Worm (Caenorhabditis elegans) whole organism, L2 larva: ENCODE measurements around the gene cls-2.
A peak's percentile ranks its signal among the peaks of the same experiment; 100 is the strongest.

Source experiments
- C34F6.9 ChIP-seq: fragments of 150-350 bp; optimal IDR thresholded peaks from 2 replicates; lab custom pipeline; 2014; ENCODE audit warnings: missing biosample characterization, missing genetic modification characterization
- F13H6.1 ChIP-seq: sonication (generic microtip); optimal IDR thresholded peaks from 2 replicates; lab custom pipeline; 2016; ENCODE audit warnings: missing genetic modification characterization, missing compliant biosample characterization
- R02D3.7 ChIP-seq: fragments of 150-350 bp; optimal IDR thresholded peaks from 2 replicates; lab custom pipeline; 2014; ENCODE audit warnings: missing biosample characterization, missing genetic modification characterization
- Y55F3AM.14 ChIP-seq: fragments of 200-800 bp; sonication (Bioruptor generic); optimal IDR thresholded peaks from 2 replicates; lab custom pipeline; 2018; ENCODE audit warnings: mild to moderate bottlenecking, missing genetic modification characterization, missing compliant biosample characterization
- ZK546.5 ChIP-seq: sonication (generic microtip); optimal IDR thresholded peaks from 2 replicates; lab custom pipeline; 2017; ENCODE audit warnings: missing biosample characterization, missing genetic modification characterization
- alr-1 ChIP-seq: fragments of 150-350 bp; optimal IDR thresholded peaks from 2 replicates; lab custom pipeline; 2014; ENCODE audit warnings: missing biosample characterization, missing genetic modification characterization
- aly-2 ChIP-seq: fragments of 150-350 bp; optimal IDR thresholded peaks from 2 replicates; lab custom pipeline; 2014; ENCODE audit warnings: missing biosample characterization, missing genetic modification characterization
- ama-1 ChIP-seq: fragments of 150-350 bp; optimal IDR thresholded peaks from 2 replicates; lab custom pipeline; 2018; ENCODE audit warnings: inconsistent platforms
- blmp-1 ChIP-seq: sonication (generic microtip); optimal IDR thresholded peaks from 2 replicates; lab custom pipeline; 2017; ENCODE audit warnings: missing genetic modification characterization, mild to moderate bottlenecking, missing compliant biosample characterization, antibody characterized with exemption, moderate library complexity; ENCODE audit not compliant: insufficient read depth
- ceh-16 ChIP-seq: fragments of 150-350 bp; optimal IDR thresholded peaks from 2 replicates; lab custom pipeline; 2014; ENCODE audit warnings: missing biosample characterization, missing genetic modification characterization
- ceh-82 ChIP-seq: fragments of 150-350 bp; optimal IDR thresholded peaks from 2 replicates; lab custom pipeline; 2014; ENCODE audit warnings: missing biosample characterization, missing genetic modification characterization
- crh-2 ChIP-seq: sonication (generic microtip); optimal IDR thresholded peaks from 2 replicates; lab custom pipeline; 2017; ENCODE audit warnings: missing biosample characterization, missing genetic modification characterization
- dmd-4 ChIP-seq: sonication (generic microtip); optimal IDR thresholded peaks from 2 replicates; lab custom pipeline; 2017; ENCODE audit warnings: missing biosample characterization, missing genetic modification characterization
- egl-27 ChIP-seq: sonication (generic microtip); optimal IDR thresholded peaks from 3 replicates; lab custom pipeline; 2017; ENCODE audit warnings: missing biosample characterization, missing genetic modification reagents, missing genetic modification characterization
- elt-1 ChIP-seq: fragments of 150-350 bp; optimal IDR thresholded peaks from 2 replicates; lab custom pipeline; 2014; ENCODE audit warnings: missing biosample characterization, missing genetic modification characterization
- elt-3 ChIP-seq: sonication (generic microtip); optimal IDR thresholded peaks from 2 replicates; lab custom pipeline; 2017; ENCODE audit warnings: missing biosample characterization, missing genetic modification characterization
- fos-1 ChIP-seq: fragments of 150-350 bp; optimal IDR thresholded peaks from 2 replicates; lab custom pipeline; 2014; ENCODE audit warnings: missing biosample characterization, missing genetic modification characterization
- gmeb-1 ChIP-seq: fragments of 150-350 bp; optimal IDR thresholded peaks from 2 replicates; lab custom pipeline; 2014; ENCODE audit warnings: missing biosample characterization, missing genetic modification characterization
- lin-11 ChIP-seq: fragments of 150-350 bp; sonication (generic microtip); optimal IDR thresholded peaks from 2 replicates; lab custom pipeline; 2014; ENCODE audit warnings: missing biosample characterization, missing genetic modification characterization, inconsistent platforms, mixed read lengths
- lin-13 ChIP-seq: fragments of 150-350 bp; optimal IDR thresholded peaks from 2 replicates; lab custom pipeline; 2014; ENCODE audit warnings: missing biosample characterization, missing genetic modification reagents, missing genetic modification characterization
- lin-39 ChIP-seq: fragments of 150-350 bp; optimal IDR thresholded peaks from 2 replicates; lab custom pipeline; 2014; ENCODE audit warnings: missing biosample characterization, missing genetic modification reagents, missing genetic modification characterization
- lsy-2 ChIP-seq, 2 experiments: fragments of 150-350 bp in 1 of 2; sonication (generic microtip) in 1 of 2; optimal IDR thresholded peaks; 2 replicates each; lab custom pipeline; 2014 to 2017; ENCODE audit warnings: missing biosample characterization in 2 of 2, missing genetic modification characterization in 2 of 2
- mab-5 ChIP-seq: fragments of 150-350 bp; optimal IDR thresholded peaks from 2 replicates; lab custom pipeline; 2014; ENCODE audit warnings: missing biosample characterization, missing genetic modification characterization
- mbf-1 ChIP-seq: sonication (generic microtip); optimal IDR thresholded peaks from 2 replicates; lab custom pipeline; 2017; ENCODE audit warnings: missing biosample characterization, missing genetic modification characterization
- mdl-1 ChIP-seq, 2 experiments: fragments of 150-350 bp in 1 of 2; sonication (generic microtip) in 1 of 2; optimal IDR thresholded peaks; 2 replicates each; lab custom pipeline; 2017; ENCODE audit warnings: missing biosample characterization in 2 of 2, missing genetic modification characterization in 2 of 2
- nhr-10 ChIP-seq: sonication (generic microtip); optimal IDR thresholded peaks from 2 replicates; lab custom pipeline; 2017; ENCODE audit warnings: missing biosample characterization, missing genetic modification characterization
- nhr-11 ChIP-seq: fragments of 150-350 bp; optimal IDR thresholded peaks from 2 replicates; lab custom pipeline; 2014; ENCODE audit warnings: missing biosample characterization, missing genetic modification characterization
- nhr-12 ChIP-seq: fragments of 150-350 bp; optimal IDR thresholded peaks from 2 replicates; lab custom pipeline; 2014; ENCODE audit warnings: missing biosample characterization, missing genetic modification characterization
- nhr-129 ChIP-seq: fragments of 150-350 bp; optimal IDR thresholded peaks from 2 replicates; lab custom pipeline; 2014; ENCODE audit warnings: missing biosample characterization, missing genetic modification characterization
- nhr-21 ChIP-seq: fragments of 150-350 bp; optimal IDR thresholded peaks from 2 replicates; lab custom pipeline; 2014; ENCODE audit warnings: missing biosample characterization, missing genetic modification characterization
- nhr-23 ChIP-seq: fragments of 150-350 bp; optimal IDR thresholded peaks from 2 replicates; lab custom pipeline; 2014; ENCODE audit warnings: missing biosample characterization, missing genetic modification reagents, missing genetic modification characterization
- nhr-237 ChIP-seq: fragments of 150-350 bp; optimal IDR thresholded peaks from 2 replicates; lab custom pipeline; 2014; ENCODE audit warnings: missing biosample characterization, missing genetic modification characterization
- nhr-25 ChIP-seq: fragments of 150-350 bp; sonication (generic microtip); optimal IDR thresholded peaks from 3 replicates; lab custom pipeline; 2014; ENCODE audit warnings: missing biosample characterization, missing genetic modification characterization
- nhr-6 ChIP-seq: fragments of 150-350 bp; optimal IDR thresholded peaks from 2 replicates; lab custom pipeline; 2014; ENCODE audit warnings: missing biosample characterization, missing genetic modification characterization
- nhr-77 ChIP-seq: fragments of 150-350 bp; optimal IDR thresholded peaks from 2 replicates; lab custom pipeline; 2014; ENCODE audit warnings: missing biosample characterization, missing genetic modification characterization
- peb-1 ChIP-seq: fragments of 150-350 bp; optimal IDR thresholded peaks from 2 replicates; lab custom pipeline; 2014; ENCODE audit warnings: missing biosample characterization, missing genetic modification characterization
- sem-4 ChIP-seq: fragments of 150-350 bp; optimal IDR thresholded peaks from 2 replicates; lab custom pipeline; 2014; ENCODE audit warnings: missing biosample characterization, missing genetic modification reagents, missing genetic modification characterization
- skn-1 ChIP-seq: sonication (generic microtip); optimal IDR thresholded peaks from 2 replicates; lab custom pipeline; 2017; ENCODE audit warnings: missing biosample characterization, missing genetic modification characterization
- sma-3 ChIP-seq: sonication (generic microtip); optimal IDR thresholded peaks from 2 replicates; lab custom pipeline; 2016; ENCODE audit warnings: missing genetic modification reagents, missing genetic modification characterization, missing compliant biosample characterization
- snpc-4 ChIP-seq: fragments of 150-350 bp; optimal IDR thresholded peaks from 2 replicates; lab custom pipeline; 2014; ENCODE audit warnings: missing biosample characterization, missing genetic modification characterization
- unc-55 ChIP-seq: fragments of 150-350 bp; sonication (generic microtip); optimal IDR thresholded peaks from 3 replicates; lab custom pipeline; 2014; ENCODE audit warnings: missing biosample characterization, missing genetic modification reagents, missing genetic modification characterization
- unc-62 ChIP-seq: fragments of 150-350 bp; optimal IDR thresholded peaks from 2 replicates; lab custom pipeline; 2014; ENCODE audit warnings: missing biosample characterization, missing genetic modification reagents, missing genetic modification characterization
- zag-1 ChIP-seq: fragments of 150-350 bp; optimal IDR thresholded peaks from 2 replicates; lab custom pipeline; 2014; ENCODE audit warnings: missing biosample characterization, missing genetic modification characterization
- ztf-1 ChIP-seq: fragments of 200-800 bp; sonication (Bioruptor generic); conservative IDR thresholded peaks from 2 replicates; pipeline ENCODE4 v1.3.6; 2022; ENCODE audit warnings: missing genetic modification characterization, missing compliant biosample characterization
- ztf-11 ChIP-seq: sonication (generic microtip); optimal IDR thresholded peaks from 2 replicates; lab custom pipeline; 2017; ENCODE audit warnings: missing biosample characterization, missing genetic modification characterization
- ztf-4 ChIP-seq: fragments of 150-350 bp; optimal IDR thresholded peaks from 2 replicates; lab custom pipeline; 2014; ENCODE audit warnings: missing biosample characterization, missing genetic modification characterization

cls-2 gene

DNA sequence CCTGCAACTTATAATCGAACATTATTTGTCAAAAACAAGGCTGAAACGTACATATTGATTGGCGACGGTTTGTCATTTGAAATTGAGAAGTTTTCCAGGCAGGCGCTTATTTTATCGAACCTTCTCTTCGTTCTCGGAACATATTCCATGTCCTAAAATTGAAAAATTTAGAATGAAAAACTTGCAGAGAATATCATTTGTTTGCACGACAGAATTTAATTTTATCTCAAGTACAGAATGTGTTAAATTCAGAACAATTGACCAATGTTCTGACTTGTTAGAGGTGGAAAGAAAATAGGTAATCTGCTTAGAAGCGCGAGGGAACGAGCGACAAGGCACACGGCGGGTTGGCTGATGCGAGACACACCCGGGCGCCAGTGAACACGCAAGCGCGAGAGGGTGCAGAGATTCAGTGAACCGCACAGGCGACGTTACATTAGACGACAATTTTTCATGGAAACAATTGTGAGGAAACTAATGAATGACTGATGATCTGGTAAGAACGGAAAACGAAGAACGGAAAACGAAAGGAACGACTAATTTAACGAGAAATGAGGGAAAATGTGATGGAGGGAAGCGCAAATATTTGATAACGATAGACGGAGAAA is 2.4 kb upstream of the cls-2 start (continued):
- no peak for TF ChIP-seq ZK546.5 (tag; lab: Kevin White, UChicago)
- no peak for TF ChIP-seq lin-39
- no peak for TF ChIP-seq egl-27 (tag; lab: Kevin White, UChicago)
- peak; percentile 74 for TF ChIP-seq nhr-129 (tag; lab: Kevin White, UChicago)
- TF ChIP-seq lin-13 (GFP tag; lab: Kevin White, UChicago) = no peak
- TF ChIP-seq aly-2 (tag; lab: Kevin White, UChicago) = no peak
- TF ChIP-seq F13H6.1 (tag; lab: Kevin White, UChicago) = peak; percentile 37
- peak; percentile 7 for TF ChIP-seq zag-1 (tag; lab: Kevin White, UChicago)
- TF ChIP-seq nhr-6 = no peak
- TF ChIP-seq mdl-1 (tag; optimal IDR thresholded peaks at IDR 0.05; lab: Kevin White, UChicago) = peak in 1 of 2 experiments; percentile 3
- no peak for TF ChIP-seq nhr-23 (tag; lab: Kevin White, UChicago)
- peak; percentile 38 for TF ChIP-seq fos-1
- no peak for TF ChIP-seq elt-1 (tag; lab: Kevin White, UChicago)
- TF ChIP-seq ceh-16 = no peak
- TF ChIP-seq mab-5 (tag; lab: Kevin White, UChicago) = no peak
- no peak for TF ChIP-seq nhr-21 (tag; lab: Kevin White, UChicago)

DNA sequence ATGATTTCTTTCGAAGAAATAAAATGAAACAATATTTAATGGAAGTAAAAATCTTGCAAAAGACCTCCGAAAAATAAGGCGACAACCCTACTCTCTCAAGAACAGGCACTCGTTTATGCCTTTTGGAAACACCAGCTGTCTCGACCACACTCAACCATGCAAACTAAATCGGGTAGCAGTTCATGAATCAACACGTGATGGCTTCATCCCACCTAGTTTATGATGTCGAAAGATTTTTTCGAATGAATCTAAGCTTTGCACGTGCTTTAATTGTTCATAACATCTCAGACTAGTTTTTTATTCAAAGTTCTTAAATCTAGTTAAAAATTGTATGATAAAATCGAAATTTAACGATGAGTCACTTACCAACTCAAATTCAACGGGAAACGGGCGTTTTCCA is 1.6 kb upstream of the cls-2 start:
- TF ChIP-seq ceh-82 (tag; lab: Kevin White, UChicago) = no peak
- TF ChIP-seq F13H6.1 (tag; lab: Kevin White, UChicago) = no peak
- TF ChIP-seq nhr-25 (tag; lab: Kevin White, UChicago) = peak; percentile 7
- peak; percentile 77 for TF ChIP-seq ama-1 (lab: Kevin White, UChicago)

DNA sequence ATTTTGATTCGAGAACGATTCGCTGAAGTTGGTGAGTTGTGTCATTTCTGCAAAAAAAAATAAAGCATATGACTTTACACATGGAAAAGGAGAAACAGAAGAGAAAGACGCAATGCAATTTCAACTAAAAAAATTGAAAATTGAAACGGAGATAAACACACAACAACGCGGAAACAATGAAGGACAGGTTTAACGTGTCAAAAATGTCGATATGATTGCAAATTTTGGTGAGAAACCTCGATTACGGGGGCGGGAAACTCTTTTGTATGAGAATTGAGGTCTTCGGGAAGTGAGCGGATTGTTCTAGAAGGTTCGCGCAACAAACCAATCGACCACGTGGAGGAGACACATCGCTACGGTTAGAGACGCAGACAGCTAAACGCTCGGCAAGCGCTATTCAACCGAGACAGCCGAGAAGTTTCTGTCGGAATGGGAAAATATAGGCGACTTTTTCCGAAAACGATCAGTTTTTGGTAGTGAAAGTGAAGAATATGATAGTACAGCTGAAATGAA is 1.1 kb upstream of the cls-2 start, which contains the start of gene R107.5:
Gene R107.5, minus strand, starts transcription at position 51 of the 513 bp plus-strand sequence.
- TF ChIP-seq nhr-129 (tag; lab: Kevin White, UChicago) (peak; percentile 95), fos-1 (peak; percentile 91), nhr-25 (tag; lab: Kevin White, UChicago) (peak; percentile 96), R02D3.7 (tag; lab: Kevin White, UChicago) (no peak), lin-11 (tag; lab: Kevin White, UChicago) (peak; percentile 87), nhr-12 (peak; percentile 1), peb-1 (tag; lab: Kevin White, UChicago) (no peak), ztf-11 (tag; lab: Kevin White, UChicago) (no peak), snpc-4 (tag; lab: Kevin White, UChicago) (peak; percentile 66), unc-62 (GFP tag; lab: Kevin White, UChicago) (peak; percentile 73), nhr-10 (peak; percentile 80), dmd-4 (tag; lab: Kevin White, UChicago) (no peak), F13H6.1 (tag; lab: Kevin White, UChicago) (peak; percentile 95), sem-4 (tag; lab: Kevin White, UChicago) (peak; percentile 92), mbf-1 (tag; lab: Kevin White, UChicago) (no peak), blmp-1 (tag; lab: Kevin White, UChicago) (peak; percentile 90), ztf-1 (GFP tag; lab: Robert Waterston, UW) (peak; percentile 97), nhr-77 (tag; lab: Kevin White, UChicago) (no peak), zag-1 (tag; lab: Kevin White, UChicago) (peak; percentile 37), aly-2 (tag; lab: Kevin White, UChicago) (no peak), ceh-82 (tag; lab: Kevin White, UChicago) (no peak), lin-13 (GFP tag; lab: Kevin White, UChicago) (peak; percentile 84), alr-1 (tag; lab: Kevin White, UChicago) (no peak), lsy-2 (tag; optimal IDR thresholded peaks at IDR 0.05; lab: Kevin White, UChicago) (peak; percentile 80 to 92), mdl-1 (tag; optimal IDR thresholded peaks at IDR 0.05; lab: Kevin White, UChicago) (peak; percentile 88 to 96), nhr-6 (peak; percentile 75), ztf-4 (tag; lab: Kevin White, UChicago) (peak; percentile 95), egl-27 (tag; lab: Kevin White, UChicago) (peak; percentile 82), nhr-21 (tag; lab: Kevin White, UChicago) (peak; percentile 96), ceh-16 (peak; percentile 13), mab-5 (tag; lab: Kevin White, UChicago) (no peak), ZK546.5 (tag; lab: Kevin White, UChicago) (no peak), nhr-23 (tag; lab: Kevin White, UChicago) (no peak), elt-1 (tag; lab: Kevin White, UChicago) (no peak), Y55F3AM.14 (peak; percentile 95), gmeb-1 (tag; lab: Kevin White, UChicago) (peak; percentile 82), ama-1 (lab: Kevin White, UChicago) (peak; percentile 98), skn-1 (peak; percentile 36), nhr-11 (tag; lab: Kevin White, UChicago) (no peak), unc-55 (GFP tag; lab: Kevin White, UChicago) (peak; percentile 80), crh-2 (peak; percentile 98), C34F6.9 (tag; lab: Kevin White, UChicago) (peak; percentile 97), nhr-237 (no peak), elt-3 (no peak), sma-3 (peak; percentile 98)
